Worm (Caenorhabditis elegans) whole organism, mixed stage, embryonic: ENCODE measurements around the gene rabx-5.
A peak's percentile ranks its signal among the peaks of the same experiment; 100 is the strongest.

Source experiments
- ceh-83 ChIP-seq: fragments of 200-800 bp; sonication (Bioruptor generic); optimal IDR thresholded peaks from 2 replicates; lab custom pipeline; 2018; ENCODE audit warnings: mild to moderate bottlenecking, missing genetic modification characterization, missing compliant biosample characterization
- ces-1 ChIP-seq: fragments of 150-350 bp; optimal IDR thresholded peaks from 2 replicates; lab custom pipeline; 2014; ENCODE audit warnings: missing biosample characterization, missing genetic modification reagents, missing genetic modification characterization
- elt-1 ChIP-seq: sonication (generic microtip); optimal IDR thresholded peaks from 2 replicates; lab custom pipeline; 2017; ENCODE audit warnings: missing genetic modification characterization, mild to moderate bottlenecking, missing compliant biosample characterization, antibody characterized with exemption, moderate library complexity, borderline replicate concordance; ENCODE audit not compliant: insufficient read depth
- nhr-12 ChIP-seq: fragments of 150-350 bp; optimal IDR thresholded peaks from 2 replicates; lab custom pipeline; 2014; ENCODE audit warnings: missing biosample characterization, missing genetic modification characterization
- snpc-4 ChIP-seq: fragments of 150-350 bp; optimal IDR thresholded peaks from 2 replicates; lab custom pipeline; 2014; ENCODE audit warnings: missing biosample characterization, missing genetic modification characterization

DNA sequence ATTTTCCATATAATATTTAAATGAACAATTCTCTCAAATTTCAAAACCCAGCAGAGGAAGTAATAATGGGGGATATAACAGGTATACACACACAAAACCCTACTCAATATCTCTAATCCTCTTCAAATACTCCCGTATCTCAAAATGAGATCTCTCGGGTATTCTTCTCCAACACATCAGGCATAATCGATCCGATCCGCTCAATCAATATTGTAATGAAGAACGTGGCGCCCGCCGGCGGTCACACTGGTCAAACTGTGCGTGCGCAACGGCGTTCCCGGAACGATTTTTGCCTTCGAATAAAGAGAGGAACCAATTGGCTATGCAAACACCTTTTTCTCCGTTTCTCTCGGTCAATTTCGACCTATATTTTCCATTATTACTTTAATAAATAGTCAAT lies 42.6 kb upstream of the rabx-5 start:
- TF ChIP-seq snpc-4 (no peak), nhr-12 (tag; lab: Kevin White, UChicago) (no peak), elt-1 (peak; percentile 41), ceh-83 (GFP tag; lab: Kevin White, UChicago) (no peak), ces-1 (GFP tag; lab: Kevin White, UChicago) (no peak)
